Fruit fly (Drosophila melanogaster) whole organism, embryonic: ENCODE measurements around the gene CG8837.

ENCODE experiments used
- CG12391 ChIP-seq: fragments of 200-800 bp; sonication (Bioruptor generic); optimal IDR thresholded peaks from 3 replicates; lab custom pipeline; 2018; ENCODE audit warnings: missing biosample characterization, mild to moderate bottlenecking, missing genetic modification characterization, moderate library complexity
- CG15011 ChIP-seq: fragments of 200-800 bp; sonication (Bioruptor generic); optimal IDR thresholded peaks from 3 replicates; lab custom pipeline; 2018; ENCODE audit warnings: missing biosample characterization, mild to moderate bottlenecking, missing genetic modification characterization
- CG15601 ChIP-seq: fragments of 200-800 bp; sonication (Bioruptor generic); optimal IDR thresholded peaks from 3 replicates; lab custom pipeline; 2019; ENCODE audit warnings: missing biosample characterization, mild to moderate bottlenecking, missing genetic modification characterization, moderate library complexity
- CG16813 ChIP-seq: fragments of 200-800 bp; sonication (Bioruptor generic); IDR thresholded peaks from 3 replicates; pipeline ENCODE4 v1.3.6; 2022; ENCODE audit warnings: missing biosample characterization, missing genetic modification characterization; ENCODE audit not compliant: partially characterized antibody
- CG1792 ChIP-seq: fragments of 200-800 bp; sonication (Bioruptor generic); optimal IDR thresholded peaks from 2 replicates; lab custom pipeline; 2016; ENCODE audit warnings: missing biosample characterization, missing genetic modification characterization
- CG18599 ChIP-seq: fragments of 200-800 bp; sonication (Bioruptor generic); optimal IDR thresholded peaks from 3 replicates; lab custom pipeline; 2017; ENCODE audit warnings: missing biosample characterization, missing genetic modification characterization, mild to moderate bottlenecking, moderate library complexity, missing genetic modification reagents
- CG3163 ChIP-seq: fragments of 200-800 bp; sonication (Bioruptor generic); optimal IDR thresholded peaks from 3 replicates; lab custom pipeline; 2016; ENCODE audit warnings: missing biosample characterization, missing genetic modification characterization
- CG34376 ChIP-seq: fragments of 200-800 bp; sonication (Bioruptor generic); optimal IDR thresholded peaks from 2 replicates; lab custom pipeline; 2018; ENCODE audit warnings: missing biosample characterization, mild to moderate bottlenecking, missing genetic modification characterization
- CG3726 ChIP-seq: fragments of 200-800 bp; sonication (Bioruptor generic); IDR thresholded peaks from 3 replicates; pipeline ENCODE4, ENCODE4 v1.3.6; 2022; ENCODE audit warnings: missing biosample characterization, missing genetic modification characterization
- CG3847 ChIP-seq: fragments of 200-800 bp; sonication (Bioruptor generic); IDR thresholded peaks from 2 replicates; pipeline ENCODE4 v1.3.6; 2022; ENCODE audit warnings: missing biosample characterization, missing genetic modification characterization
- CG5180 ChIP-seq: fragments of 200-800 bp; sonication (Bioruptor generic); optimal IDR thresholded peaks from 3 replicates; lab custom pipeline; 2017; ENCODE audit warnings: missing biosample characterization, missing genetic modification characterization, mild to moderate bottlenecking, moderate library complexity, missing genetic modification reagents
- CG6654 ChIP-seq: fragments of 200-800 bp; sonication (Bioruptor generic); optimal IDR thresholded peaks from 2 replicates; lab custom pipeline; 2017; ENCODE audit warnings: missing biosample characterization, mild to moderate bottlenecking, missing genetic modification characterization
- CG6813 ChIP-seq: fragments of 200-800 bp; sonication (Bioruptor generic); optimal IDR thresholded peaks from 2 replicates; lab custom pipeline; 2017; ENCODE audit warnings: missing biosample characterization, missing genetic modification characterization, mild to moderate bottlenecking, moderate library complexity, missing genetic modification reagents
- CG7271 ChIP-seq: fragments of 200-800 bp; sonication (Bioruptor generic); optimal IDR thresholded peaks from 2 replicates; lab custom pipeline; 2018; ENCODE audit warnings: missing biosample characterization, mild to moderate bottlenecking, missing genetic modification characterization, moderate library complexity
- CG7928 ChIP-seq: fragments of 200-800 bp; sonication (Bioruptor generic); optimal IDR thresholded peaks from 2 replicates; lab custom pipeline; 2017; ENCODE audit warnings: missing biosample characterization, mild to moderate bottlenecking, missing genetic modification characterization
- CrebB ChIP-seq: fragments of 200-800 bp; sonication (Bioruptor generic); optimal IDR thresholded peaks from 3 replicates; lab custom pipeline; 2018; ENCODE audit warnings: missing biosample characterization, mild to moderate bottlenecking, missing genetic modification characterization
- Dll ChIP-seq: fragments of 200-800 bp; sonication (Bioruptor generic); IDR thresholded peaks from 4 replicates; pipeline ENCODE4 v1.3.6; 2022; ENCODE audit warnings: missing biosample characterization, missing genetic modification characterization; ENCODE audit not compliant: partially characterized antibody
- Dref ChIP-seq: fragments of 200-800 bp; sonication (Bioruptor generic); IDR thresholded peaks from 2 replicates; pipeline ENCODE4 v1.3.6; 2022; ENCODE audit warnings: missing biosample characterization, missing genetic modification characterization
- Hmx ChIP-seq: fragments of 200-800 bp; sonication (Bioruptor generic); optimal IDR thresholded peaks from 2 replicates; lab custom pipeline; 2016; ENCODE audit warnings: missing biosample characterization, missing genetic modification characterization
- Lpt ChIP-seq: fragments of >200 bp; optimal IDR thresholded peaks from 2 replicates; lab custom pipeline; 2018; ENCODE audit warnings: missing biosample characterization, missing genetic modification characterization
- Med ChIP-seq: fragments of 200-800 bp; sonication (Bioruptor generic); peaks from one replicate; lab custom pipeline; 2016; ENCODE audit warnings: missing biosample characterization, missing genetic modification characterization, mild to moderate bottlenecking, inconsistent platforms, moderate library complexity
- Nf-YB ChIP-seq: fragments of 200-800 bp; sonication (Bioruptor generic); optimal IDR thresholded peaks from 3 replicates; lab custom pipeline; 2019; ENCODE audit warnings: missing biosample characterization, mild to moderate bottlenecking, missing genetic modification characterization, moderate library complexity
- Oli ChIP-seq: fragments of 200-800 bp; sonication (Bioruptor generic); optimal IDR thresholded peaks from 2 replicates; lab custom pipeline; 2018; ENCODE audit warnings: missing biosample characterization, mild to moderate bottlenecking, missing genetic modification characterization, moderate library complexity
- Rx ChIP-seq: fragments of 200-800 bp; sonication (Bioruptor generic); IDR thresholded peaks from 2 replicates; pipeline ENCODE4 v1.3.6; 2022; ENCODE audit warnings: missing biosample characterization, missing genetic modification characterization
- Scr ChIP-seq: fragments of 200-800 bp; sonication (Bioruptor generic); IDR thresholded peaks from 2 replicates; pipeline ENCODE4 v1.3.6; 2022; ENCODE audit warnings: missing biosample characterization, missing genetic modification characterization; ENCODE audit not compliant: partially characterized antibody
- Spps ChIP-seq: fragments of 200-800 bp; sonication (Bioruptor generic); optimal IDR thresholded peaks from 2 replicates; lab custom pipeline; 2018; ENCODE audit warnings: missing biosample characterization, mild to moderate bottlenecking, missing genetic modification characterization
- Sry-δ ChIP-seq: fragments of 200-800 bp; sonication (Bioruptor generic); optimal IDR thresholded peaks from 2 replicates; lab custom pipeline; 2016; ENCODE audit warnings: missing biosample characterization, missing genetic modification characterization
- TFAM ChIP-seq: fragments of 200-800 bp; sonication (Bioruptor generic); optimal IDR thresholded peaks from 2 replicates; lab custom pipeline; 2017; ENCODE audit warnings: missing biosample characterization, missing genetic modification characterization, inconsistent platforms
- Vsx1 ChIP-seq: fragments of 200-800 bp; sonication (Bioruptor generic); optimal IDR thresholded peaks from 2 replicates; lab custom pipeline; 2017; ENCODE audit warnings: missing biosample characterization, mild to moderate bottlenecking, missing genetic modification characterization, missing genetic modification reagents
- ap ChIP-seq: fragments of 200-800 bp; sonication (Bioruptor generic); IDR thresholded peaks from 2 replicates; pipeline ENCODE4 v1.3.6; 2022; ENCODE audit warnings: missing biosample characterization, missing genetic modification characterization
- chinmo ChIP-seq: fragments of 200-800 bp; sonication (Bioruptor generic); IDR thresholded peaks from 4 replicates; pipeline ENCODE4 v1.3.6; 2022; ENCODE audit warnings: missing biosample characterization, missing genetic modification characterization; ENCODE audit not compliant: partially characterized antibody
- croc ChIP-seq: fragments of 200-800 bp; sonication (Bioruptor generic); conservative IDR thresholded peaks from 3 replicates; pipeline ENCODE4 v1.3.6; 2022; ENCODE audit warnings: missing biosample characterization, missing genetic modification characterization
- fd96Cb ChIP-seq: fragments of 200-800 bp; sonication (Bioruptor generic); optimal IDR thresholded peaks from 2 replicates; lab custom pipeline; 2018; ENCODE audit warnings: missing biosample characterization, mild to moderate bottlenecking, missing genetic modification characterization, moderate library complexity
- gem ChIP-seq: fragments of 200-800 bp; sonication (Bioruptor generic); optimal IDR thresholded peaks from 2 replicates; lab custom pipeline; 2019; ENCODE audit warnings: missing biosample characterization, mild to moderate bottlenecking, missing genetic modification characterization, moderate library complexity
- grn ChIP-seq: fragments of 200-800 bp; sonication (Bioruptor generic); optimal IDR thresholded peaks from 3 replicates; lab custom pipeline; 2017; ENCODE audit warnings: missing biosample characterization, missing genetic modification characterization
- jing ChIP-seq: fragments of 200-800 bp; sonication (Bioruptor generic); optimal IDR thresholded peaks from 2 replicates; lab custom pipeline; 2018; ENCODE audit warnings: missing biosample characterization, mild to moderate bottlenecking, missing genetic modification characterization
- lbe ChIP-seq: fragments of 200-800 bp; sonication (Bioruptor generic); optimal IDR thresholded peaks from 2 replicates; lab custom pipeline; 2016; ENCODE audit warnings: missing biosample characterization, mild to moderate bottlenecking, missing genetic modification characterization
- lilli ChIP-seq: fragments of 200-800 bp; sonication (Bioruptor generic); optimal IDR thresholded peaks from 3 replicates; lab custom pipeline; 2016; ENCODE audit warnings: missing biosample characterization, missing genetic modification characterization
- nau ChIP-seq: fragments of 200-800 bp; sonication (Bioruptor generic); optimal IDR thresholded peaks from 3 replicates; lab custom pipeline; 2017; ENCODE audit warnings: missing biosample characterization, mild to moderate bottlenecking, missing genetic modification characterization, missing genetic modification reagents
- nom ChIP-seq: fragments of 200-800 bp; sonication (Bioruptor generic); optimal IDR thresholded peaks from 2 replicates; lab custom pipeline; 2017; ENCODE audit warnings: missing biosample characterization, missing genetic modification characterization, mild to moderate bottlenecking, moderate library complexity, missing genetic modification reagents
- onecut ChIP-seq: fragments of 200-800 bp; sonication (Bioruptor generic); IDR thresholded peaks from 2 replicates; pipeline ENCODE4 v1.3.6; 2022; ENCODE audit warnings: missing biosample characterization, missing genetic modification characterization
- pita ChIP-seq: fragments of 200-800 bp; sonication (Bioruptor generic); optimal IDR thresholded peaks from 2 replicates; lab custom pipeline; 2017; ENCODE audit warnings: missing biosample characterization, mild to moderate bottlenecking, missing genetic modification characterization
- schlank ChIP-seq: fragments of 200-800 bp; sonication (Bioruptor generic); optimal IDR thresholded peaks from 2 replicates; lab custom pipeline; 2018; ENCODE audit warnings: missing biosample characterization, mild to moderate bottlenecking, missing genetic modification characterization
- sd ChIP-seq: fragments of 200-800 bp; sonication (Bioruptor generic); optimal IDR thresholded peaks from 3 replicates; lab custom pipeline; 2018; ENCODE audit warnings: missing biosample characterization, mild to moderate bottlenecking, missing genetic modification characterization, moderate library complexity
- sens ChIP-seq: fragments of 200-800 bp; sonication (Bioruptor generic); peaks from one replicate; lab custom pipeline; 2016; ENCODE audit warnings: missing biosample characterization, missing genetic modification characterization
- slbo ChIP-seq: fragments of 200-800 bp; sonication (Bioruptor generic); IDR thresholded peaks from 2 replicates; pipeline ENCODE4 v1.3.6; 2022; ENCODE audit warnings: missing biosample characterization, missing genetic modification characterization
- slp2 ChIP-seq: fragments of 200-800 bp; sonication (Bioruptor generic); optimal IDR thresholded peaks from 2 replicates; lab custom pipeline; 2016; ENCODE audit warnings: missing biosample characterization, missing genetic modification characterization
- sug ChIP-seq: fragments of 200-800 bp; optimal IDR thresholded peaks from 2 replicates; lab custom pipeline; 2019; ENCODE audit warnings: missing biosample characterization, mild to moderate bottlenecking, missing genetic modification characterization, moderate library complexity
- tin ChIP-seq: fragments of 200-800 bp; sonication (Bioruptor generic); optimal IDR thresholded peaks from 3 replicates; lab custom pipeline; 2016; ENCODE audit warnings: missing biosample characterization, missing genetic modification characterization
- tio ChIP-seq: fragments of 200-800 bp; sonication (Bioruptor generic); optimal IDR thresholded peaks from 2 replicates; lab custom pipeline; 2017; ENCODE audit warnings: missing biosample characterization, missing genetic modification characterization, inconsistent platforms
- wor ChIP-seq: fragments of 200-800 bp; sonication (Bioruptor generic); IDR thresholded peaks from 2 replicates; pipeline ENCODE4 v1.3.6; 2022; ENCODE audit warnings: missing biosample characterization, missing genetic modification characterization

Gene CG8837

DNA sequence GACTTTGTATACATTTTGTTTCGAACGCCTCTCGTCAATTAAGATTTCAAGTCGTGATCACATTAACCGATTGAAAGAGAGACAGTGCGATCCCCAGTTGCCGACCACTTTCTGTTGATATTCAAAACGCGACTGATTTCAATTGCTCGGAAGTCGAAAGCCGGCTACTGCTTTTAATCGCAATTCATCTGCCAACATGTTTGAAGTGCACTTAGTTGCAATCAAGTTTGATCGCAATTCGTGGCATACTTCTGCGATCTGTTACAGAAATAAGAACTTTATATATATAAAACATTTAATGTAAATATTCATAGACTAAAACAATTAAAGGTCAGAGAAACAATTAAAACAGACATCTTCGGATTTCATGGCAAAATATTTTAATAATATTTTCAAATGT lies 25.5 kb upstream of the CG8837 start, which contains the start of gene CG9664:
CG9664 (minus strand) TSS at position 135 of the 400 bp plus-strand sequence.
- TF ChIP-seq Hmx (GFP tag; lab: Kevin White, UChicago): no peak
- no peak for TF ChIP-seq CrebB
- no peak for TF ChIP-seq CG1792 (GFP tag; lab: Kevin White, UChicago)
- TF ChIP-seq sens (GFP tag; lab: Kevin White, UChicago): peak; percentile 61
- TF ChIP-seq sug (tag; lab: Kevin White, UChicago): no peak
- TF ChIP-seq tio (GFP tag; lab: Kevin White, UChicago): no peak
- TF ChIP-seq onecut (GFP tag; lab: Robert Waterston, UW): no peak
- no peak for TF ChIP-seq CG7271 (tag; lab: Kevin White, UChicago)
- TF ChIP-seq CG3726 (GFP tag; lab: Robert Waterston, UW): no peak
- TF ChIP-seq jing: no peak
- TF ChIP-seq schlank (tag; lab: Kevin White, UChicago): no peak
- no peak for TF ChIP-seq Scr (GFP tag; lab: Robert Waterston, UW)
- peak; percentile 97 for TF ChIP-seq CG5180
- TF ChIP-seq Oli (tag; lab: Kevin White, UChicago): no peak
- TF ChIP-seq Vsx1 (GFP tag; lab: Kevin White, UChicago): no peak
- no peak for TF ChIP-seq TFAM
- TF ChIP-seq nau: no peak
- TF ChIP-seq croc: no peak
- TF ChIP-seq CG15601: peak; percentile 70
- no peak for TF ChIP-seq slp2 (GFP tag; lab: Kevin White, UChicago)
- TF ChIP-seq Nf-YB: no peak
- TF ChIP-seq Dref (GFP tag; lab: Robert Waterston, UW): no peak
- no peak for TF ChIP-seq wor (GFP tag; lab: Robert Waterston, UW)
- no peak for TF ChIP-seq lilli (GFP tag; lab: Kevin White, UChicago)
- no peak for TF ChIP-seq CG15011 (GFP tag; lab: Kevin White, UChicago)
- no peak for TF ChIP-seq CG6654
- TF ChIP-seq Sry-δ (GFP tag; lab: Kevin White, UChicago): no peak
- peak; percentile 13 for TF ChIP-seq lbe (GFP tag; lab: Kevin White, UChicago)
- no peak for TF ChIP-seq ap (GFP tag; lab: Robert Waterston, UW)
- no peak for TF ChIP-seq tin (GFP tag; lab: Kevin White, UChicago)
- no peak for TF ChIP-seq Dll (GFP tag; lab: Robert Waterston, UW)
- TF ChIP-seq slbo (GFP tag; lab: Robert Waterston, UW): no peak
- no peak for TF ChIP-seq fd96Cb (tag; lab: Kevin White, UChicago)
- TF ChIP-seq, all 482 proteins: peak for 4

DNA sequence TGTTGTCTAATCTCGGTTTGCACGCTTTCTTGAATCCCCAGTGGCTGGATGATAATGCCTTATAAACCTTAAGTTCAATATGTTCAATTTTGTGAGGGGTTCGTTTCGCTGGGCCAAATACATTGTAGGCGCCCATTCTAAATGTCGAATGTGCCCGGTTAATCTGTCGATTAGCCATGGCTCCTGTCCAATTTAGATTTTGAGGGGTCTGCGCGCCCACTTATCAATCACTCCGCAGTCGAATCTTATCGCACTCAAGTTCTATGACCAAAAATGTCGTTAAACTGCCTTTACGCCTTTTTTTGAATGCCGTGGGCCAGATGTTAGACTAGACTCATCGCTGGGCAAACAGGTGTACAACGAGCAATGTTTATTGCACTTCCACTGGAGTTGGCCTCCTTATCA lies 22.0 kb upstream of the CG8837 start:
- TF ChIP-seq Lpt (GFP tag; lab: Kevin White, UChicago) (no peak), lbe (GFP tag; lab: Kevin White, UChicago) (no peak), Spps (no peak), CG3847 (GFP tag; lab: Robert Waterston, UW) (no peak), Vsx1 (GFP tag; lab: Kevin White, UChicago) (peak; percentile 68), CG7928 (GFP tag; lab: Kevin White, UChicago) (no peak), CG16813 (GFP tag; lab: Robert Waterston, UW) (no peak), Med (peak; percentile 49), Rx (no peak), CG34376 (GFP tag; lab: Kevin White, UChicago) (peak; percentile 79), grn (peak; percentile 82), sd (tag; lab: Kevin White, UChicago) (peak; percentile 64), CG6813 (peak; percentile 1), CG18599 (peak; percentile 0), chinmo (GFP tag; lab: Robert Waterston, UW) (0 out of 4 replicates have a peak, but pooled peaks have one; percentile 58), CG12391 (tag; lab: Kevin White, UChicago) (no peak), nom (GFP tag; lab: Kevin White, UChicago) (no peak), pita (GFP tag; lab: Kevin White, UChicago) (no peak), gem (tag; lab: Kevin White, UChicago) (no peak), CG3726 (GFP tag; lab: Robert Waterston, UW) (no peak), CG3163 (no peak)
